Worm (Caenorhabditis elegans) whole organism, L4/young adult: ENCODE data around the gene Y38H8A.12.

ENCODE experiments used
- W03F9.2 ChIP-seq: fragments of 150-350 bp; optimal IDR thresholded peaks from 2 replicates; lab custom pipeline; 2014; ENCODE audit warnings: missing biosample characterization, missing genetic modification characterization
- dao-5 ChIP-seq: sonication (generic microtip); optimal IDR thresholded peaks from 2 replicates; lab custom pipeline; 2016; ENCODE audit warnings: missing genotype, missing genetic modification characterization, moderate library complexity, missing compliant biosample characterization
- him-1 ChIP-seq: sonication (generic microtip); optimal IDR thresholded peaks from 2 replicates; lab custom pipeline; 2016; ENCODE audit warnings: missing genotype, missing genetic modification reagents, missing genetic modification characterization, missing compliant biosample characterization

ce11 chrIV:13493719-13494118, 32.9 kb upstream of the Y38H8A.12 start:
- no peak for TF ChIP-seq W03F9.2
- TF ChIP-seq him-1 (tag; lab: Kevin White, UChicago) = no peak
- TF ChIP-seq dao-5 (tag; lab: Kevin White, UChicago) = no peak
